Worm (Caenorhabditis elegans): ENCODE data around the gene C50D2.6.

Gene C50D2.6

ce11 chrII:129770-130169, 45.5 kb downstream of the C50D2.6 start:
- TF ChIP-seq lsy-12 (tag; optimal IDR thresholded peaks at IDR 0.05), result no peak
- no peak for TF ChIP-seq tbx-2 (tag; optimal IDR thresholded peaks at IDR 0.05)
- no peak for TF ChIP-seq fos-1 (tag; optimal IDR thresholded peaks at IDR 0.05)

- TF ChIP-seq nhr-76 (tag; optimal IDR thresholded peaks at IDR 0.05), result no peak
- TF ChIP-seq hmg-11 (tag; optimal IDR thresholded peaks at IDR 0.05), result no peak
- TF ChIP-seq egl-5 (tag; optimal IDR thresholded peaks at IDR 0.05), result peak; percentile 68
- no peak for TF ChIP-seq lsy-12 (tag; optimal IDR thresholded peaks at IDR 0.05)
Measured at ce11 chrII:133548-134275, 49.5 kb downstream of the C50D2.6 start, which contains the start of gene cwn-1. cwn-1 (minus strand) TSS chrII:133598.

- no peak for TF ChIP-seq zag-1 (tag; optimal IDR thresholded peaks at IDR 0.05)
- TF ChIP-seq nhr-23 (tag; optimal IDR thresholded peaks at IDR 0.05), result no peak
- no peak for TF ChIP-seq pha-4 (tag; optimal IDR thresholded peaks at IDR 0.05)
- no peak for TF ChIP-seq mdl-1 (tag; optimal IDR thresholded peaks at IDR 0.05)
- no peak for TF ChIP-seq ceh-28 (tag; optimal IDR thresholded peaks at IDR 0.05)
- no peak for TF ChIP-seq ceh-16 (tag; optimal IDR thresholded peaks at IDR 0.05)
- no peak for TF ChIP-seq fkh-10 (GFP tag; optimal IDR thresholded peaks at IDR 0.05)
- TF ChIP-seq unc-62 (GFP tag; optimal IDR thresholded peaks at IDR 0.05), result no peak
- TF ChIP-seq sea-2 (GFP tag; optimal IDR thresholded peaks at IDR 0.05), result no peak
- TF ChIP-seq lin-39 (tag; optimal IDR thresholded peaks at IDR 0.05), result no peak
- no peak for TF ChIP-seq fos-1 (tag; optimal IDR thresholded peaks at IDR 0.05)
- no peak for TF ChIP-seq ztf-11 (tag; optimal IDR thresholded peaks at IDR 0.05)
- TF ChIP-seq nhr-77 (tag; optimal IDR thresholded peaks at IDR 0.05), result no peak
- TF ChIP-seq skn-1 (tag; optimal IDR thresholded peaks at IDR 0.05), result no peak
- no peak for TF ChIP-seq tbx-2 (tag; optimal IDR thresholded peaks at IDR 0.05)
Measured at ce11 chrII:135166-135565, 50.9 kb downstream of the C50D2.6 start, which contains the start of gene K10B4.1. K10B4.1 (plus strand) TSS chrII:135466.

Data from whole organism, L3 larva.